Worm (Caenorhabditis elegans): ENCODE data around the gene Y39A3B.8.

Y39A3B.8 gene

ce11 chrIII:1987693-1988092 lies at the start of gene Y39A3B.8:
Gene Y39A3B.8 (plus strand): TSS chrIII:1987993.
- no peak for TF ChIP-seq syd-9 (tag; optimal IDR thresholded peaks at IDR 0.05)
- no peak for TF ChIP-seq hlh-6 (tag; optimal IDR thresholded peaks at IDR 0.05)
- TF ChIP-seq pha-4 (tag; optimal IDR thresholded peaks at IDR 0.05): no peak
- TF ChIP-seq K09A11.1 (tag; optimal IDR thresholded peaks at IDR 0.05; ENCODE audit: insufficient read depth): no peak
- no peak for TF ChIP-seq ceh-45 (GFP tag; IDR thresholded peaks at IDR 0.05)
- no peak for TF ChIP-seq hlh-8 (tag; optimal IDR thresholded peaks at IDR 0.05)
- no peak for TF ChIP-seq ceh-24 (tag; optimal IDR thresholded peaks at IDR 0.05)
- no peak for TF ChIP-seq ceh-14 (tag; optimal IDR thresholded peaks at IDR 0.05)
- TF ChIP-seq ref-2 (tag; optimal IDR thresholded peaks at IDR 0.05): no peak
- no peak for TF ChIP-seq npax-4 (tag; optimal IDR thresholded peaks at IDR 0.05)

ce11 chrIII:1938712-1939624 lies 48.8 kb upstream of the Y39A3B.8 start:
- no peak for TF ChIP-seq lin-11 (tag; optimal IDR thresholded peaks at IDR 0.05)
- no peak for TF ChIP-seq che-1 (tag; optimal IDR thresholded peaks at IDR 0.05)
- no peak for TF ChIP-seq ceh-9 (tag; optimal IDR thresholded peaks at IDR 0.05)
- TF ChIP-seq ceh-48 (tag; optimal IDR thresholded peaks at IDR 0.05): peak; percentile 58
- TF ChIP-seq ceh-22 (tag; optimal IDR thresholded peaks at IDR 0.05): no peak
- no peak for TF ChIP-seq ceh-18 (tag; optimal IDR thresholded peaks at IDR 0.05)
- no peak for TF ChIP-seq unc-55 (GFP tag; optimal IDR thresholded peaks at IDR 0.05)
- peak; percentile 13 for TF ChIP-seq ceh-31 (tag; optimal IDR thresholded peaks at IDR 0.05)
- no peak for TF ChIP-seq npax-4 (tag; optimal IDR thresholded peaks at IDR 0.05)
- TF ChIP-seq nhr-232 (tag; optimal IDR thresholded peaks at IDR 0.05): no peak
- TF ChIP-seq ttx-3 (tag; optimal IDR thresholded peaks at IDR 0.05): no peak
- peak; percentile 14 for TF ChIP-seq sdc-2 (tag; optimal IDR thresholded peaks at IDR 0.05)
- no peak for TF ChIP-seq pax-1 (tag; optimal IDR thresholded peaks at IDR 0.05)
- TF ChIP-seq ref-2 (tag; optimal IDR thresholded peaks at IDR 0.05): peak; percentile 4

- no peak for TF ChIP-seq syd-9 (tag; optimal IDR thresholded peaks at IDR 0.05)
- TF ChIP-seq hlh-30 (tag; optimal IDR thresholded peaks at IDR 0.05; ENCODE audit: insufficient read depth): no peak
- no peak for TF ChIP-seq pag-3 (tag; optimal IDR thresholded peaks at IDR 0.05; ENCODE audit: borderline replicate concordance)
Measured at ce11 chrIII:1939625-1939988, 48.2 kb upstream of the Y39A3B.8 start.

- no peak for TF ChIP-seq elt-4 (tag; optimal IDR thresholded peaks at IDR 0.05)
- TF ChIP-seq nfya-1 (tag; optimal IDR thresholded peaks at IDR 0.05): no peak
- TF ChIP-seq ttx-3 (tag; optimal IDR thresholded peaks at IDR 0.05): no peak
- no peak for TF ChIP-seq madf-2 (tag; optimal IDR thresholded peaks at IDR 0.05)
- no peak for TF ChIP-seq npax-4 (tag; optimal IDR thresholded peaks at IDR 0.05)
- no peak for TF ChIP-seq lim-6 (tag; optimal IDR thresholded peaks at IDR 0.05)
- no peak for TF ChIP-seq tbx-2 (tag; optimal IDR thresholded peaks at IDR 0.05)
- TF ChIP-seq elt-2 (tag; optimal IDR thresholded peaks at IDR 0.05): no peak
- no peak for TF ChIP-seq C08G9.2 (tag; optimal IDR thresholded peaks at IDR 0.05)
- TF ChIP-seq ceh-48 (tag; optimal IDR thresholded peaks at IDR 0.05): no peak
- TF ChIP-seq hlh-6 (tag; optimal IDR thresholded peaks at IDR 0.05): no peak
- TF ChIP-seq Y22D7AL.16 (tag; optimal IDR thresholded peaks at IDR 0.05): no peak
Measured at ce11 chrIII:1943488-1943887, 44.3 kb upstream of the Y39A3B.8 start, which contains the start of gene F53A3.1. Gene F53A3.1 (minus strand): TSS chrIII:1943637.

- TF ChIP-seq pha-4 (tag; optimal IDR thresholded peaks at IDR 0.05): no peak
- TF ChIP-seq hlh-30 (tag; optimal IDR thresholded peaks at IDR 0.05; ENCODE audit: insufficient read depth): no peak
- no peak for TF ChIP-seq dve-1 (tag; optimal IDR thresholded peaks at IDR 0.05)
- no peak for TF ChIP-seq elt-2 (tag; optimal IDR thresholded peaks at IDR 0.05)
- TF ChIP-seq lim-6 (tag; optimal IDR thresholded peaks at IDR 0.05): no peak
- no peak for TF ChIP-seq tbx-7 (tag; optimal IDR thresholded peaks at IDR 0.05)
- TF ChIP-seq sdc-2 (tag; optimal IDR thresholded peaks at IDR 0.05): no peak
- no peak for TF ChIP-seq K02D7.2 (tag; optimal IDR thresholded peaks at IDR 0.05)
Measured at ce11 chrIII:1947851-1948250, 39.9 kb upstream of the Y39A3B.8 start.

All from whole organism, late embryonic.